Fruit fly (Drosophila melanogaster): ENCODE results near the gene how.

DNA sequence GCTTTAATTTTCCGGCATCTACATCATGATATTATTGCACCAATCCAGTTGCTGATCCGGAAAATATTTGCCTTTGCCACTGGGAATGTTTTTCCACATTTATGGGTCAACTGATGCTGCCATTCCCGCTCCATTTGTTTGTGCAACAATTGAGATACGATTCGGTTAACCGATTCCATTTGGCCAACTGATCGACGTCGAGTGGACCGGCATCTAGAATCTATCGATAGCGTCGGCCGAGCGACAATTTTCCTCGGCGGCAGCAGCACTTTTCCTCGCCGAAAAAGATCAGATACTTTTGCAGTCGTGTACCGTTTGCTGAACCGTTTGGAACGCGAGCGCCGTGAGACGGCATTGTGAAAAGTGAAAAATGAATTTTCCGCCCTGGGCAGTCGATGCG lies 77.8 kb downstream of the how start, which contains the start of gene CG42390:
- no peak for TF ChIP-seq CG8478 (optimal IDR thresholded peaks at IDR 0.05)
- TF ChIP-seq CTCF (optimal IDR thresholded peaks at IDR 0.05) = no peak

Data from S2 (cell line).